Fruit fly (Drosophila melanogaster): ENCODE results near the gene CG42658.

DNA sequence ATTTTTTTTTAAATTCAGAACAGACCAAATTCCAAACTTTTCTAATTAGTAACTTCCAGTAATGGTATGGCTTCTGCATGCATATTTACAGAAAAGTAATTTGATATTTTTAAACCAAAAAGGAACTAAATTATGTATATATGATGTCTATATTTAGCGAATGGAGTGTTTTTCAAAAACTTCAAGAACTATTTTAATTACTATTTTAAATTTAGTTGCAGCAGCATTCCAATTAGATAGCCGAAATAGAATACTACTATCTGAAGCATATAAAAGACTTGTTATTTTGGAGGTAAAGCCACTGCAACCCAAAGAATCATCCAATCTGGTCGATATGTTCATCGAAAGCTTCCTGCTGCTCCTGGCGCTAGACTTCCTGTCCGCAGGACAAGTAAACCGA, 35.0 kb downstream of the CG42658 start, which contains the start of gene CG17234:
- TF ChIP-seq CG8478 (optimal IDR thresholded peaks at IDR 0.05) = no peak
- no peak for TF ChIP-seq psq (optimal IDR thresholded peaks at IDR 0.05)
- TF ChIP-seq Dll (optimal IDR thresholded peaks at IDR 0.05) = no peak
- no peak for TF ChIP-seq pan (optimal IDR thresholded peaks at IDR 0.05)
- no peak for TF ChIP-seq EcR (GFP tag; optimal IDR thresholded peaks at IDR 0.05)
- TF ChIP-seq usp (GFP tag; optimal IDR thresholded peaks at IDR 0.05) = no peak

Data from whole organism.